Worm (Caenorhabditis elegans): ENCODE results near the gene evl-20.

DNA sequence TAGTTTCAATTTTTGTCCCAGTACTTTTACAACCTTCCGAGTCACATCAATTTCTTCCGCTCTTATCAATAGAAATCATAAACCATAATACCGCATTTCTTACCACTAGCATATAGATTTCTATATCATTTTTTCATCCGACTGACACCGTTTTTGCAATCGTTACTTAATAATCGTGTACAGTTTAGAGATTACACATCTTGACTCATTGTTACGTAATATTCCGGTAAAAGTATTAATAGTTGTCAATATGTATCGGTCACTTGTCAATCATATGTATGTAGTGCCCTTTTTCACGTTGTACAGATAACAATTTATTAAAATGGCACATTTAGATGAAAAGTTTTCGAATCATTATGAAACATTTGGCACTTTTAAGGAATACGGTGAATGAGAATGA is 44.1 kb upstream of the evl-20 start:
- TF ChIP-seq him-1 (tag; optimal IDR thresholded peaks at IDR 0.05) (no peak), W03F9.2 (tag; optimal IDR thresholded peaks at IDR 0.05) (no peak)
